Fruit fly (Drosophila melanogaster): ENCODE results near the gene CG31391.

The CG31391 gene

DNA sequence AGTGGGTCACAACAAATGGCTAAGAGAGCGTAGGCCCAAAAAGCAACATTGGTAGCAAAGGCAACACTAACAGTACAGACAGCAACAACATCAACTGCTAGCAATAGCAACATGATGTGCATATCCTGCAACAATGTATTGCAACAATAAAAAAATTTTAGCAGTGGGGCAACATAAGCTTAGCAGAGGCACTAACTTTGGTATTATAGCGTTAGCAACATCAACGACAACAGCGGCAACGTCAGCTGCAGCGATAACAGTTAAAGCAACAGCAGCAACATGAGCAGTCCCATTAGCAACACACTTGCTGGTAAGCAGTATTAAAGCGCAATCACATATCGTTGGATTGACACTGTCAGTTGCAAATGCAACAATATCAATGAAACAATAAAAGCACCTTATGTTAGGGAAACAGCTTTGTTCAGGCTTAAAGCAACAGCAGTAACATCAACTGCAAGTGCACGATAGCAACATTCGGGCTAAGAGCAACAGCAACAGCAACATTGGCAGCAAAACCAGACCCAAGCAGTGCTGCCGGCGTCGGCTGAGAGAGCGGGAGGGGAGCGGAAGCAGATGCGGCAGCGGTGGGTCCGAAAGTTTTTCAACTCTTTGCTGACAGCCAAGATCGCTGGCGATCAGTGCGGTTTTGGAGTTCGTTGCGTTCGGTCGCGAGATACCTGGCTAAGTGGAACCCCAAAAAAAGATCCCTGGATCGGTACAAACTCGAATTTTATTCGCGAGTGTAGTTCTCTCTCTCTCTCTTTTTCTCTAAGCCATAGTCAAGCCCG, 18.4 kb downstream of the CG31391 start, which contains the start of gene Skel (continued):
- no peak for TF ChIP-seq CG15269 (tag; optimal IDR thresholded peaks at IDR 0.05)
- TF ChIP-seq Fer1 (GFP tag; optimal IDR thresholded peaks at IDR 0.05) = no peak
- no peak for TF ChIP-seq Lhr (GFP tag; optimal IDR thresholded peaks at IDR 0.05)
- no peak for TF ChIP-seq CG34376 (GFP tag; optimal IDR thresholded peaks at IDR 0.05)
- TF ChIP-seq lab (GFP tag; optimal IDR thresholded peaks at IDR 0.05) = no peak
- no peak for TF ChIP-seq gro (GFP tag; optimal IDR thresholded peaks at IDR 0.05)
- TF ChIP-seq maf-S (GFP tag; optimal IDR thresholded peaks at IDR 0.05) = no peak
- no peak for TF ChIP-seq pfk (GFP tag; optimal IDR thresholded peaks at IDR 0.05)
- TF ChIP-seq CG10565 (GFP tag; optimal IDR thresholded peaks at IDR 0.05) = no peak
- TF ChIP-seq CG13287 (GFP tag; IDR thresholded peaks at IDR 0.05; ENCODE audit: partially characterized antibody) = no peak
- peak; percentile 56 for TF ChIP-seq Med (GFP tag)

- TF ChIP-seq CG10654 (GFP tag; optimal IDR thresholded peaks at IDR 0.05) (peak; percentile 63), CG2712 (tag; optimal IDR thresholded peaks at IDR 0.05) (peak; percentile 68), CG15269 (tag; optimal IDR thresholded peaks at IDR 0.05) (peak; percentile 73), Tbp (GFP tag; optimal IDR thresholded peaks at IDR 0.05) (no peak), slp2 (GFP tag; optimal IDR thresholded peaks at IDR 0.05) (peak; percentile 62), Max (GFP tag; optimal IDR thresholded peaks at IDR 0.05) (no peak), Sox102F (GFP tag; optimal IDR thresholded peaks at IDR 0.05) (peak; percentile 89), CG13123 (GFP tag; optimal IDR thresholded peaks at IDR 0.05) (peak; percentile 10), fru (optimal IDR thresholded peaks at IDR 0.05) (no peak), CG33213 (GFP tag; optimal IDR thresholded peaks at IDR 0.05) (peak; percentile 2), Dp (GFP tag; optimal IDR thresholded peaks at IDR 0.05) (no peak), CG10979 (tag; optimal IDR thresholded peaks at IDR 0.05) (peak; percentile 56), klu (GFP tag; IDR thresholded peaks at IDR 0.05) (no peak), Mrtf (GFP tag; IDR thresholded peaks at IDR 0.05) (0 out of 3 replicates have a peak, but pooled peaks have one; percentile 45), peb (GFP tag; IDR thresholded peaks at IDR 0.05) (peak; percentile 46; the same call in 1 of the 2 replicates), CG2120 (GFP tag; optimal IDR thresholded peaks at IDR 0.05) (peak; percentile 44), CG11696 (GFP tag; IDR thresholded peaks at IDR 0.05) (0 out of 2 replicates have a peak, but pooled peaks have one; percentile 28), Eip74EF (GFP tag; optimal IDR thresholded peaks at IDR 0.05) (peak in 1 of 2 experiments; percentile 58), CG11695 (GFP tag; IDR thresholded peaks at IDR 0.05) (peak; percentile 60; the same call in 1 of the 3 replicates), Nf-YA (GFP tag; IDR thresholded peaks at IDR 0.05) (0 out of 2 replicates have a peak, but pooled peaks have one; percentile 18), Hmx (GFP tag; optimal IDR thresholded peaks at IDR 0.05) (no peak), CG18764 (GFP tag; optimal IDR thresholded peaks at IDR 0.05) (peak; percentile 36), CG4854 (GFP tag; optimal IDR thresholded peaks at IDR 0.05) (no peak), CG9817 (tag; optimal IDR thresholded peaks at IDR 0.05) (peak; percentile 36), Optix (GFP tag; IDR thresholded peaks at IDR 0.05) (peak; percentile 49; the same call in 1 of the 3 replicates), zfh2 (GFP tag; optimal IDR thresholded peaks at IDR 0.05) (no peak), oc (tag; optimal IDR thresholded peaks at IDR 0.05) (peak; percentile 80), CG10431 (GFP tag; optimal IDR thresholded peaks at IDR 0.05) (no peak), gem (tag; optimal IDR thresholded peaks at IDR 0.05) (peak; percentile 77), Rx (GFP tag; IDR thresholded peaks at IDR 0.05) (peak; percentile 76), ro (GFP tag; IDR thresholded peaks at IDR 0.05) (0 out of 2 replicates have a peak, but pooled peaks have one; percentile 16), CG17612 (GFP tag; IDR thresholded peaks at IDR 0.05) (peak; percentile 25; the same call in 1 of the 2 replicates), nerfin-2 (GFP tag; IDR thresholded peaks at IDR 0.05; ENCODE audit: partially characterized antibody) (no peak), tup (GFP tag; optimal IDR thresholded peaks at IDR 0.05) (no peak), tna (GFP tag; IDR thresholded peaks at IDR 0.05; ENCODE audit: partially characterized antibody) (no peak), CG14667 (GFP tag; IDR thresholded peaks at IDR 0.05) (peak; percentile 46; the same call in 1 of the 2 replicates), Atf3 (GFP tag; optimal IDR thresholded peaks at IDR 0.05) (peak; percentile 15), dan (GFP tag; IDR thresholded peaks at IDR 0.05) (no peak)
These were observed 20.6 kb downstream of the CG31391 start for dm6 chr3R:10684284-10684683.

Data from whole organism, embryonic.